Worm (Caenorhabditis elegans) whole organism, mixed stage, embryonic: Measurements from ENCODE around the gene C01G12.13.

Experiments
- drap-1 ChIP-seq: fragments of 200-800 bp; sonication (Bioruptor generic); optimal IDR thresholded peaks from 3 replicates; lab custom pipeline; 2018; ENCODE audit warnings: mild to moderate bottlenecking, missing genetic modification characterization, missing compliant biosample characterization
- elt-1 ChIP-seq: sonication (generic microtip); optimal IDR thresholded peaks from 2 replicates; lab custom pipeline; 2017; ENCODE audit warnings: missing genetic modification characterization, mild to moderate bottlenecking, missing compliant biosample characterization, antibody characterized with exemption, moderate library complexity, borderline replicate concordance; ENCODE audit not compliant: insufficient read depth
- elt-3 ChIP-seq: fragments of 150-350 bp; optimal IDR thresholded peaks from 2 replicates; lab custom pipeline; 2014; ENCODE audit warnings: missing biosample characterization, missing genetic modification characterization
- hlh-1 ChIP-seq: fragments of 150-350 bp; optimal IDR thresholded peaks from 2 replicates; lab custom pipeline; 2014; ENCODE audit warnings: missing biosample characterization, missing genetic modification reagents, missing genetic modification characterization
- lsy-2 ChIP-seq: fragments of 150-350 bp; optimal IDR thresholded peaks from 2 replicates; lab custom pipeline; 2014; ENCODE audit warnings: missing biosample characterization, missing genetic modification characterization
- snpc-4 ChIP-seq: fragments of 150-350 bp; optimal IDR thresholded peaks from 2 replicates; lab custom pipeline; 2014; ENCODE audit warnings: missing biosample characterization, missing genetic modification characterization
- sptf-1 ChIP-seq: sonication (generic microtip); optimal IDR thresholded peaks from 2 replicates; lab custom pipeline; 2017; ENCODE audit warnings: mild to moderate bottlenecking, missing genetic modification characterization, moderate library complexity, missing compliant biosample characterization
- unc-62 ChIP-seq: fragments of 150-350 bp; optimal IDR thresholded peaks from 2 replicates; lab custom pipeline; 2014; ENCODE audit warnings: missing biosample characterization, missing genetic modification reagents, missing genetic modification characterization

ce11 chrII:14611307-14611706 lies 34.8 kb downstream of the C01G12.13 start:
- TF ChIP-seq elt-1 (tag; lab: Kevin White, UChicago) (peak; percentile 52), lsy-2 (tag; lab: Kevin White, UChicago) (no peak), hlh-1 (no peak), elt-3 (tag; lab: Kevin White, UChicago) (no peak), sptf-1 (tag; lab: Kevin White, UChicago) (no peak), snpc-4 (tag; lab: Kevin White, UChicago) (no peak), drap-1 (no peak), unc-62 (GFP tag; lab: Kevin White, UChicago) (no peak)
